Worm (Caenorhabditis elegans) whole organism, young adult: Measurements from ENCODE around the gene T24H10.5.
A peak's percentile ranks its signal among the peaks of the same experiment; 100 is the strongest.

ENCODE experiments used
- C17E4.6 ChIP-seq: fragments of 200-800 bp; sonication (Bioruptor generic); IDR thresholded peaks from 2 replicates; pipeline ENCODE4 v1.3.6; 2022; ENCODE audit warnings: missing genetic modification reagents, missing genetic modification characterization, missing compliant biosample characterization
- F22D6.2 ChIP-seq: sonication (generic microtip); optimal IDR thresholded peaks from 2 replicates; lab custom pipeline; 2016; ENCODE audit warnings: mild to moderate bottlenecking, missing genetic modification characterization, missing compliant biosample characterization
- F33H1.4 ChIP-seq: fragments of 200-800 bp; sonication (Bioruptor generic); IDR thresholded peaks from 2 replicates; pipeline ENCODE4 v1.3.6; 2022; ENCODE audit warnings: missing genetic modification reagents, missing genetic modification characterization, missing compliant biosample characterization
- F37B4.10 ChIP-seq: fragments of 200-800 bp; sonication (Bioruptor generic); IDR thresholded peaks from 2 replicates; pipeline ENCODE4 v1.3.6; 2022; ENCODE audit warnings: missing genetic modification characterization, missing compliant biosample characterization
- F39B2.1 ChIP-seq: fragments of 200-800 bp; sonication (Bioruptor generic); IDR thresholded peaks from 2 replicates; pipeline ENCODE4 v1.3.6; 2022; ENCODE audit warnings: missing genetic modification reagents, missing genetic modification characterization, missing compliant biosample characterization
- F57A8.1 ChIP-seq: fragments of 200-800 bp; sonication (Bioruptor generic); optimal IDR thresholded peaks from 2 replicates; lab custom pipeline; 2018; ENCODE audit warnings: mild to moderate bottlenecking, missing genetic modification characterization, moderate library complexity, missing compliant biosample characterization
- K11D2.4 ChIP-seq: fragments of 200-800 bp; sonication (Bioruptor generic); IDR thresholded peaks from 2 replicates; pipeline ENCODE4 v1.3.6; 2022; ENCODE audit warnings: missing genetic modification reagents, missing genetic modification characterization, missing compliant biosample characterization
- Y53G8AR.9 ChIP-seq: fragments of 200-800 bp; sonication (Bioruptor generic); conservative IDR thresholded peaks from 2 replicates; pipeline ENCODE4 v1.3.6; 2022; ENCODE audit warnings: missing genetic modification reagents, missing genetic modification characterization, missing compliant biosample characterization
- Y67H2A.10 ChIP-seq: fragments of 200-800 bp; sonication (Bioruptor generic); conservative IDR thresholded peaks from 2 replicates; pipeline ENCODE4 v1.3.6; 2022; ENCODE audit warnings: missing genetic modification reagents, missing genetic modification characterization, missing compliant biosample characterization
- aptf-3 ChIP-seq: fragments of 200-800 bp; sonication (Bioruptor generic); IDR thresholded peaks from 2 replicates; pipeline ENCODE4 v1.3.6; 2022; ENCODE audit warnings: missing genetic modification characterization, missing compliant biosample characterization
- athp-1 ChIP-seq: sonication (generic microtip); optimal IDR thresholded peaks from 2 replicates; lab custom pipeline; 2017; ENCODE audit warnings: mild to moderate bottlenecking, missing genetic modification characterization, missing compliant biosample characterization
- attf-5 ChIP-seq: fragments of 200-800 bp; sonication (Bioruptor generic); optimal IDR thresholded peaks from 2 replicates; lab custom pipeline; 2018; ENCODE audit warnings: mild to moderate bottlenecking, missing genetic modification characterization, missing compliant biosample characterization
- attf-6 ChIP-seq: fragments of 200-800 bp; sonication (Bioruptor generic); IDR thresholded peaks from 2 replicates; pipeline ENCODE4 v1.3.6; 2022; ENCODE audit warnings: missing genetic modification reagents, missing genetic modification characterization, missing compliant biosample characterization
- bed-1 ChIP-seq: fragments of 200-800 bp; sonication (Bioruptor generic); IDR thresholded peaks from 2 replicates; pipeline ENCODE4 v1.3.6; 2022; ENCODE audit warnings: missing genetic modification reagents, missing genetic modification characterization, missing compliant biosample characterization
- cebp-1 ChIP-seq, 2 experiments: fragments of 200-800 bp in 1 of 2; sonication (Bioruptor generic) in 1 of 2; sonication (generic microtip) in 1 of 2; IDR thresholded peaks in 1 of 2; optimal IDR thresholded peaks in 1 of 2; 2 replicates each; pipeline versions ENCODE4 v1.3.6 to Lab custom; 2017 to 2022; ENCODE audit warnings: missing compliant biosample characterization in 2 of 2, missing genetic modification characterization in 2 of 2, mild to moderate bottlenecking in 1 of 2, missing genetic modification reagents in 1 of 2, moderate library complexity in 1 of 2
- ceh-91 ChIP-seq: fragments of 200-800 bp; sonication (Bioruptor generic); IDR thresholded peaks from 2 replicates; pipeline ENCODE4 v1.3.6; 2022; ENCODE audit warnings: missing genetic modification reagents, missing genetic modification characterization, missing compliant biosample characterization
- die-1 ChIP-seq: sonication (generic microtip); optimal IDR thresholded peaks from 2 replicates; lab custom pipeline; 2016; ENCODE audit warnings: missing genotype, mild to moderate bottlenecking, missing genetic modification characterization, missing compliant biosample characterization
- dpff-1 ChIP-seq: sonication (generic microtip); optimal IDR thresholded peaks from 2 replicates; lab custom pipeline; 2017; ENCODE audit warnings: mild to moderate bottlenecking, missing genetic modification characterization, missing compliant biosample characterization
- dpl-1 ChIP-seq: fragments of 150-350 bp; optimal IDR thresholded peaks from 2 replicates; lab custom pipeline; 2014; ENCODE audit warnings: missing biosample characterization, missing genetic modification reagents, missing genetic modification characterization
- egl-44 ChIP-seq: fragments of 200-800 bp; sonication (Bioruptor generic); IDR thresholded peaks from 2 replicates; pipeline ENCODE4 v1.3.6; 2022; ENCODE audit warnings: missing genetic modification reagents, missing genetic modification characterization, missing compliant biosample characterization
- ekl-4 ChIP-seq: fragments of 200-800 bp; sonication (Bioruptor generic); IDR thresholded peaks from 2 replicates; pipeline ENCODE4 v1.3.6; 2022; ENCODE audit warnings: missing genetic modification reagents, missing genetic modification characterization, missing compliant biosample characterization
- lsl-1 ChIP-seq: fragments of 200-800 bp; sonication (Bioruptor generic); optimal IDR thresholded peaks from 2 replicates; lab custom pipeline; 2018; ENCODE audit warnings: mild to moderate bottlenecking, missing genetic modification characterization, moderate library complexity, missing compliant biosample characterization
- madf-3 ChIP-seq: fragments of 200-800 bp; sonication (Bioruptor generic); IDR thresholded peaks from 2 replicates; pipeline ENCODE4 v1.3.6; 2022; ENCODE audit warnings: missing genetic modification reagents, missing genetic modification characterization, missing compliant biosample characterization
- mcd-1 ChIP-seq: fragments of 200-800 bp; sonication (Bioruptor generic); IDR thresholded peaks from 2 replicates; pipeline ENCODE4 v1.3.6; 2022; ENCODE audit warnings: missing genetic modification reagents, missing genetic modification characterization, missing compliant biosample characterization
- mes-4 ChIP-seq: sonication (generic microtip); optimal IDR thresholded peaks from 2 replicates; lab custom pipeline; 2016; ENCODE audit warnings: missing genotype, missing genetic modification characterization, missing compliant biosample characterization
- nhr-120 ChIP-seq: fragments of 200-800 bp; sonication (Bioruptor generic); IDR thresholded peaks from 2 replicates; pipeline ENCODE4 v1.3.6; 2022; ENCODE audit warnings: missing genetic modification characterization, missing compliant biosample characterization
- nhr-27 ChIP-seq: fragments of 200-800 bp; sonication (Bioruptor generic); optimal IDR thresholded peaks from 2 replicates; lab custom pipeline; 2018; ENCODE audit warnings: mild to moderate bottlenecking, missing genetic modification characterization, moderate library complexity, missing compliant biosample characterization
- snpc-1.3 ChIP-seq: sonication (generic microtip); optimal IDR thresholded peaks from 2 replicates; lab custom pipeline; 2017; ENCODE audit warnings: missing genetic modification characterization, mild to moderate bottlenecking, missing compliant biosample characterization, antibody characterized with exemption, moderate library complexity, missing genotype, missing genetic modification reagents; ENCODE audit not compliant: insufficient read depth
- snpc-3.4 ChIP-seq: sonication (generic microtip); optimal IDR thresholded peaks from 2 replicates; lab custom pipeline; 2017; ENCODE audit warnings: missing genetic modification characterization, mild to moderate bottlenecking, missing compliant biosample characterization, antibody characterized with exemption, moderate library complexity, missing genotype, missing genetic modification reagents
- snpc-4 ChIP-seq, 5 experiments: fragments of 150-350 bp in 1 of 5; sonication (generic microtip) in 4 of 5; optimal IDR thresholded peaks; 2 replicates each; lab custom pipeline; 2014 to 2018; ENCODE audit warnings: missing genetic modification characterization in 5 of 5, missing biosample characterization in 3 of 5, antibody characterized with exemption in 2 of 5, mild to moderate bottlenecking in 2 of 5, missing compliant biosample characterization in 2 of 5, missing genotype in 2 of 5, moderate library complexity in 2 of 5, missing genetic modification reagents in 1 of 5
- sptf-2 ChIP-seq: fragments of 200-800 bp; sonication (Bioruptor generic); optimal IDR thresholded peaks from 2 replicates; lab custom pipeline; 2018; ENCODE audit warnings: mild to moderate bottlenecking, missing genetic modification characterization, missing compliant biosample characterization
- zfh-2 ChIP-seq: fragments of 200-800 bp; sonication (Bioruptor generic); conservative IDR thresholded peaks from 2 replicates; pipeline ENCODE4 v1.3.6; 2022; ENCODE audit warnings: missing genetic modification reagents, missing genetic modification characterization, missing compliant biosample characterization
- zim-3 ChIP-seq: sonication (generic microtip); optimal IDR thresholded peaks from 2 replicates; lab custom pipeline; 2017; ENCODE audit warnings: mild to moderate bottlenecking, missing genetic modification characterization, moderate library complexity, missing compliant biosample characterization
- ztf-26 ChIP-seq: sonication (generic microtip); optimal IDR thresholded peaks from 2 replicates; lab custom pipeline; 2017; ENCODE audit warnings: missing genetic modification characterization, missing compliant biosample characterization
- ztf-6 ChIP-seq: fragments of 200-800 bp; sonication (Bioruptor generic); IDR thresholded peaks from 2 replicates; pipeline ENCODE4 v1.3.6; 2022; ENCODE audit warnings: missing genetic modification reagents, missing genetic modification characterization, missing compliant biosample characterization

T24H10.5 gene

ce11 chrII:9061557-9062183 is 39.2 kb upstream of the T24H10.5 start (continued):
- no peak for TF ChIP-seq F22D6.2 (tag; lab: Kevin White, UChicago)

ce11 chrII:9062261-9062948 is 38.5 kb upstream of the T24H10.5 start:
- TF ChIP-seq F37B4.10 (GFP tag; lab: Robert Waterston, UW) (0 out of 2 replicates have a peak, but pooled peaks have one; percentile 27), cebp-1 (GFP tag; IDR thresholded peaks at IDR 0.05; lab: Robert Waterston, UW) (peak; percentile 61; the same call in 1 of the 2 replicates), cebp-1 (tag; optimal IDR thresholded peaks at IDR 0.05; lab: Kevin White, UChicago) (peak; percentile 91), ekl-4 (no peak)

ce11 chrII:9063350-9063749 is 37.5 kb upstream of the T24H10.5 start:
- TF ChIP-seq Y53G8AR.9 (0 out of 2 replicates have a peak, but pooled peaks have one; percentile 56), nhr-27 (tag; lab: Kevin White, UChicago) (no peak)

- TF ChIP-seq die-1 (tag; lab: Kevin White, UChicago) (no peak), bed-1 (GFP tag; lab: Robert Waterston, UW) (no peak), snpc-4 (GFP tag; optimal IDR thresholded peaks at IDR 0.05; lab: Kevin White, UChicago) (no peak), snpc-4 (tag; optimal IDR thresholded peaks at IDR 0.05; lab: Kevin White, UChicago) (no peak), sptf-2 (GFP tag; lab: Kevin White, UChicago) (no peak), athp-1 (tag; lab: Kevin White, UChicago) (no peak), egl-44 (GFP tag; lab: Robert Waterston, UW) (no peak), aptf-3 (GFP tag; lab: Robert Waterston, UW) (no peak), C17E4.6 (GFP tag; lab: Robert Waterston, UW) (no peak), lsl-1 (GFP tag; lab: Kevin White, UChicago) (no peak), mes-4 (tag; lab: Kevin White, UChicago) (no peak), Y67H2A.10 (GFP tag; lab: Robert Waterston, UW) (no peak), F33H1.4 (GFP tag; lab: Robert Waterston, UW) (no peak), attf-6 (no peak), ztf-6 (no peak), dpl-1 (GFP tag; lab: Kevin White, UChicago) (no peak), F39B2.1 (GFP tag; lab: Robert Waterston, UW) (no peak), ztf-26 (no peak)
These were observed 36.5 kb upstream of the T24H10.5 start for ce11 chrII:9064437-9064836.

ce11 chrII:9069836-9070235 is 31.1 kb upstream of the T24H10.5 start:
- TF ChIP-seq dpff-1 (tag; lab: Kevin White, UChicago): no peak
- no peak for TF ChIP-seq mes-4 (tag; lab: Kevin White, UChicago)
- no peak for TF ChIP-seq zim-3 (tag; lab: Kevin White, UChicago)
- no peak for TF ChIP-seq snpc-3.4 (tag; lab: Kevin White, UChicago)
- no peak for TF ChIP-seq nhr-120 (GFP tag; lab: Robert Waterston, UW)
- no peak for TF ChIP-seq F57A8.1 (GFP tag; lab: Kevin White, UChicago)
- 0 out of 2 replicates have a peak, but pooled peaks have one; percentile 19 for TF ChIP-seq madf-3 (GFP tag; lab: Robert Waterston, UW)
- 0 out of 2 replicates have a peak, but pooled peaks have one; percentile 23 for TF ChIP-seq mcd-1 (GFP tag; lab: Robert Waterston, UW)
- TF ChIP-seq K11D2.4 (GFP tag; lab: Robert Waterston, UW): no peak
- no peak for TF ChIP-seq snpc-1.3 (tag; lab: Kevin White, UChicago)
- no peak for TF ChIP-seq ceh-91 (GFP tag; lab: Robert Waterston, UW)
- no peak for TF ChIP-seq attf-5 (GFP tag; lab: Kevin White, UChicago)
- peak; percentile 75 for TF ChIP-seq zfh-2
